Fruit fly (Drosophila melanogaster): ENCODE results near the gene Pep.

Gene Pep

dm6 chr3L:17595810-17596561, 48.9 kb downstream of the Pep start:
- no peak for TF ChIP-seq GATAd (GFP tag; optimal IDR thresholded peaks at IDR 0.05)
- no peak for TF ChIP-seq Sp1 (GFP tag; optimal IDR thresholded peaks at IDR 0.05)
- TF ChIP-seq CrebA (GFP tag; optimal IDR thresholded peaks at IDR 0.05; ENCODE audit: borderline replicate concordance) = no peak
- TF ChIP-seq HLH106 (tag; optimal IDR thresholded peaks at IDR 0.05) = no peak
- no peak for TF ChIP-seq fru (GFP tag; optimal IDR thresholded peaks at IDR 0.05)
- TF ChIP-seq Abd-B (GFP tag; optimal IDR thresholded peaks at IDR 0.05) = no peak
- no peak for TF ChIP-seq CG32264 (GFP tag; optimal IDR thresholded peaks at IDR 0.05)
- TF ChIP-seq foxo (GFP tag; optimal IDR thresholded peaks at IDR 0.05) = no peak
- TF ChIP-seq dsf (GFP tag; optimal IDR thresholded peaks at IDR 0.05; ENCODE audit: borderline replicate concordance) = no peak
- TF ChIP-seq woc (GFP tag; optimal IDR thresholded peaks at IDR 0.05) = no peak
- no peak for TF ChIP-seq psq (GFP tag; optimal IDR thresholded peaks at IDR 0.05)
- no peak for TF ChIP-seq Myc (optimal IDR thresholded peaks at IDR 0.05)
- no peak for TF ChIP-seq Dfd (GFP tag; optimal IDR thresholded peaks at IDR 0.05)
- no peak for TF ChIP-seq jim (GFP tag; optimal IDR thresholded peaks at IDR 0.05)
- no peak for TF ChIP-seq br (GFP tag; optimal IDR thresholded peaks at IDR 0.05)
- no peak for TF ChIP-seq pan (optimal IDR thresholded peaks at IDR 0.05)
- no peak for TF ChIP-seq usp (GFP tag; optimal IDR thresholded peaks at IDR 0.05)
- TF ChIP-seq sage (GFP tag; optimal IDR thresholded peaks at IDR 0.05) = no peak
- no peak for TF ChIP-seq sv (GFP tag; optimal IDR thresholded peaks at IDR 0.05)

dm6 chr3L:17593174-17593573, 51.7 kb downstream of the Pep start:
- TF ChIP-seq pan (optimal IDR thresholded peaks at IDR 0.05) = no peak
- peak; percentile 45 for TF ChIP-seq Dfd (GFP tag; optimal IDR thresholded peaks at IDR 0.05)

- no peak for TF ChIP-seq dsf (GFP tag; optimal IDR thresholded peaks at IDR 0.05; ENCODE audit: borderline replicate concordance)
Observed at dm6 chr3L:17591217-17591467, 53.7 kb downstream of the Pep start.

- TF ChIP-seq Hr78 (GFP tag; optimal IDR thresholded peaks at IDR 0.05) = no peak
- TF ChIP-seq Hnf4 (GFP tag; optimal IDR thresholded peaks at IDR 0.05) = peak; percentile 16
- peak; percentile 99 for TF ChIP-seq Dif (GFP tag; optimal IDR thresholded peaks at IDR 0.05; ENCODE audit: partially characterized antibody)
- TF ChIP-seq h (GFP tag; optimal IDR thresholded peaks at IDR 0.05) = peak; percentile 89
- TF ChIP-seq jim (GFP tag; optimal IDR thresholded peaks at IDR 0.05) = no peak
- no peak for TF ChIP-seq Mio (GFP tag; optimal IDR thresholded peaks at IDR 0.05)
- peak; percentile 45 for TF ChIP-seq HLH106 (tag; optimal IDR thresholded peaks at IDR 0.05)
- peak; percentile 72 for TF ChIP-seq Jra (GFP tag; optimal IDR thresholded peaks at IDR 0.05)
- peak; percentile 96 to 99 for TF ChIP-seq dl (GFP tag; optimal IDR thresholded peaks at IDR 0.05; ENCODE audit: insufficient read depth in 1 of 2, partially characterized antibody in 2 of 2)
- peak; percentile 78 for TF ChIP-seq N (GFP tag; optimal IDR thresholded peaks at IDR 0.05)
- TF ChIP-seq CrebA (GFP tag; optimal IDR thresholded peaks at IDR 0.05; ENCODE audit: borderline replicate concordance) = no peak
- TF ChIP-seq psq (GFP tag; optimal IDR thresholded peaks at IDR 0.05) = peak; percentile 76
- peak; percentile 30 for TF ChIP-seq Sp1 (GFP tag; optimal IDR thresholded peaks at IDR 0.05)
- peak; percentile 95 for TF ChIP-seq Hr83 (GFP tag; optimal IDR thresholded peaks at IDR 0.05; ENCODE audit: poor library complexity, severe bottlenecking)
- peak; percentile 26 to 45 for TF ChIP-seq foxo (GFP tag; optimal IDR thresholded peaks at IDR 0.05)
- no peak for TF ChIP-seq CG32264 (GFP tag; optimal IDR thresholded peaks at IDR 0.05)
- peak; percentile 9 for TF ChIP-seq CG9705 (GFP tag; optimal IDR thresholded peaks at IDR 0.05)
- TF ChIP-seq ey (GFP tag; optimal IDR thresholded peaks at IDR 0.05) = peak; percentile 3
- TF ChIP-seq Rel (GFP tag; optimal IDR thresholded peaks at IDR 0.05) = peak; percentile 85
- peak; percentile 68 for TF ChIP-seq Rel (tag; optimal IDR thresholded peaks at IDR 0.05)
- peak; percentile 25 for TF ChIP-seq rgr (GFP tag; optimal IDR thresholded peaks at IDR 0.05)
- peak; percentile 66 for TF ChIP-seq br (GFP tag; optimal IDR thresholded peaks at IDR 0.05)
- TF ChIP-seq fru (GFP tag; optimal IDR thresholded peaks at IDR 0.05) = peak; percentile 89
- peak; percentile 82 for TF ChIP-seq tai (GFP tag; optimal IDR thresholded peaks at IDR 0.05)
- peak; percentile 87 for TF ChIP-seq Vsx2 (GFP tag; optimal IDR thresholded peaks at IDR 0.05; ENCODE audit: partially characterized antibody)
- TF ChIP-seq OdsH (GFP tag; optimal IDR thresholded peaks at IDR 0.05) = peak; percentile 38
Observed at dm6 chr3L:17590455-17591216, 54.2 kb downstream of the Pep start.
